Fruit fly (Drosophila melanogaster): ENCODE results near the gene CG11882.

CG11882 gene

dm6 chr3R:29124128-29124527 is 23.8 kb downstream of the CG11882 start (continued):
- TF ChIP-seq Hr39 (GFP tag; optimal IDR thresholded peaks at IDR 0.05) (peak; percentile 93), eg (GFP tag; IDR thresholded peaks at IDR 0.05) (peak; percentile 80), lz (GFP tag; optimal IDR thresholded peaks at IDR 0.05) (peak; percentile 89), Hr4 (GFP tag; optimal IDR thresholded peaks at IDR 0.05) (no peak), dsx (GFP tag; optimal IDR thresholded peaks at IDR 0.05; ENCODE audit: poor library complexity, severe bottlenecking) (peak; percentile 67), svp (GFP tag) (peak; percentile 93), Ets21C (GFP tag; optimal IDR thresholded peaks at IDR 0.05) (peak; percentile 88), ss (GFP tag; optimal IDR thresholded peaks at IDR 0.05) (peak in 1 of 2 experiments; percentile 58)

dm6 chr3R:29122817-29123611 is 25.0 kb downstream of the CG11882 start, which contains the start of the genes yem and Ctl2:
Gene yem (minus strand): TSS chr3R:29122879.
Gene Ctl2 (plus strand): TSS chr3R:29123370.
- TF ChIP-seq CG34406 (GFP tag; optimal IDR thresholded peaks at IDR 0.05): no peak
- TF ChIP-seq fd59A (GFP tag; optimal IDR thresholded peaks at IDR 0.05): peak; percentile 52
- peak; percentile 93 for TF ChIP-seq Sox14 (GFP tag; optimal IDR thresholded peaks at IDR 0.05)
- no peak for TF ChIP-seq fkh (GFP tag; optimal IDR thresholded peaks at IDR 0.05)
- no peak for TF ChIP-seq CG4318 (GFP tag; optimal IDR thresholded peaks at IDR 0.05)
- peak; percentile 86 for TF ChIP-seq esn (GFP tag; optimal IDR thresholded peaks at IDR 0.05)
- TF ChIP-seq topi (GFP tag; optimal IDR thresholded peaks at IDR 0.05): peak; percentile 75
- TF ChIP-seq achi (GFP tag; optimal IDR thresholded peaks at IDR 0.05): peak; percentile 62
- peak; percentile 39; the same call in 2 of the 3 replicates for TF ChIP-seq eg (GFP tag; IDR thresholded peaks at IDR 0.05)
- no peak for TF ChIP-seq fd85E (GFP tag; optimal IDR thresholded peaks at IDR 0.05)
- no peak for TF ChIP-seq Blimp-1 (GFP tag; optimal IDR thresholded peaks at IDR 0.05)
- TF ChIP-seq pdm3 (GFP tag; optimal IDR thresholded peaks at IDR 0.05): peak; percentile 75
- TF ChIP-seq CG3919 (GFP tag; optimal IDR thresholded peaks at IDR 0.05): peak; percentile 62
- TF ChIP-seq dsx (GFP tag; optimal IDR thresholded peaks at IDR 0.05; ENCODE audit: poor library complexity, severe bottlenecking): peak; percentile 6
- TF ChIP-seq Eip78C (GFP tag): peak; percentile 84
- no peak for TF ChIP-seq CG11762 (GFP tag; optimal IDR thresholded peaks at IDR 0.05; ENCODE audit: insufficient read depth)
- TF ChIP-seq CG1621 (tag; optimal IDR thresholded peaks at IDR 0.05): no peak
- TF ChIP-seq CG8632 (GFP tag; optimal IDR thresholded peaks at IDR 0.05): peak; percentile 21
- no peak for TF ChIP-seq Hr4 (GFP tag; optimal IDR thresholded peaks at IDR 0.05)
- TF ChIP-seq Eip93F (GFP tag; optimal IDR thresholded peaks at IDR 0.05): peak; percentile 29
- no peak for TF ChIP-seq Sox102F (GFP tag; optimal IDR thresholded peaks at IDR 0.05)
- peak; percentile 77 for TF ChIP-seq CG32006 (GFP tag; optimal IDR thresholded peaks at IDR 0.05)
- peak; percentile 50 for TF ChIP-seq CG11902 (GFP tag; optimal IDR thresholded peaks at IDR 0.05)
- TF ChIP-seq OdsH (GFP tag; optimal IDR thresholded peaks at IDR 0.05): no peak
- peak; percentile 85 for TF ChIP-seq lz (GFP tag; optimal IDR thresholded peaks at IDR 0.05)
- peak; percentile 69 for TF ChIP-seq Sox15 (GFP tag; optimal IDR thresholded peaks at IDR 0.05)
- TF ChIP-seq CG31627 (GFP tag; optimal IDR thresholded peaks at IDR 0.05): peak; percentile 82
- TF ChIP-seq ss (GFP tag; optimal IDR thresholded peaks at IDR 0.05): peak in 1 of 2 experiments; percentile 9
- no peak for TF ChIP-seq CG6808 (GFP tag; optimal IDR thresholded peaks at IDR 0.05)
- TF ChIP-seq Smox (GFP tag; optimal IDR thresholded peaks at IDR 0.05): no peak
- no peak for TF ChIP-seq CG6276 (GFP tag; optimal IDR thresholded peaks at IDR 0.05)
- TF ChIP-seq CG15336 (GFP tag; IDR thresholded peaks at IDR 0.05): peak; percentile 30; the same call in 1 of the 2 replicates
- peak; percentile 35; the same call in 1 of the 3 replicates for TF ChIP-seq CG8119 (GFP tag; IDR thresholded peaks at IDR 0.05)
- TF ChIP-seq CG8319 (GFP tag; optimal IDR thresholded peaks at IDR 0.05): peak; percentile 49
- TF ChIP-seq CG10631 (GFP tag; optimal IDR thresholded peaks at IDR 0.05): peak; percentile 77
- peak; percentile 81 for TF ChIP-seq Hr39 (GFP tag; optimal IDR thresholded peaks at IDR 0.05)
- TF ChIP-seq vri (GFP tag; optimal IDR thresholded peaks at IDR 0.05): peak; percentile 74
- TF ChIP-seq Ets96B (tag; optimal IDR thresholded peaks at IDR 0.05): peak; percentile 25
- TF ChIP-seq svp (GFP tag): peak; percentile 95
- no peak for TF ChIP-seq Lpt (GFP tag; optimal IDR thresholded peaks at IDR 0.05)
- TF ChIP-seq Gug (GFP tag; IDR thresholded peaks at IDR 0.05): no peak
- TF ChIP-seq CG10669 (GFP tag; optimal IDR thresholded peaks at IDR 0.05): peak; percentile 7
- TF ChIP-seq CG16779 (tag; optimal IDR thresholded peaks at IDR 0.05): peak; percentile 26
- TF ChIP-seq Met (GFP tag; optimal IDR thresholded peaks at IDR 0.05): no peak
- TF ChIP-seq cyc (GFP tag; optimal IDR thresholded peaks at IDR 0.05): peak; percentile 74
- TF ChIP-seq Eip75B (GFP tag; optimal IDR thresholded peaks at IDR 0.05): peak; percentile 79
